Worm (Caenorhabditis elegans) whole organism, early embryonic: Measurements from ENCODE around the gene M03A1.8.

Experiments
- B0310.2 ChIP-seq: sonication (generic microtip); optimal IDR thresholded peaks from 2 replicates; lab custom pipeline; 2016; ENCODE audit warnings: mild to moderate bottlenecking, missing genetic modification characterization, missing compliant biosample characterization
- F13C5.2 ChIP-seq: sonication (generic microtip); optimal IDR thresholded peaks from 2 replicates; lab custom pipeline; 2017; ENCODE audit warnings: mild to moderate bottlenecking, missing genetic modification characterization, inconsistent platforms, missing compliant biosample characterization
- aly-1 ChIP-seq: sonication (generic microtip); optimal IDR thresholded peaks from 2 replicates; lab custom pipeline; 2016; ENCODE audit warnings: missing genetic modification characterization, missing compliant biosample characterization
- ama-1 ChIP-seq: fragments of 150-350 bp; optimal IDR thresholded peaks from 2 replicates; lab custom pipeline; 2014
- ceh-13 ChIP-seq: fragments of 200-800 bp; sonication (Bioruptor generic); optimal IDR thresholded peaks from 2 replicates; lab custom pipeline; 2018; ENCODE audit warnings: mild to moderate bottlenecking, missing genetic modification characterization, missing compliant biosample characterization
- ceh-36 ChIP-seq: sonication (generic microtip); optimal IDR thresholded peaks from 2 replicates; lab custom pipeline; 2016; ENCODE audit warnings: missing genetic modification characterization, inconsistent platforms, missing compliant biosample characterization
- ets-7 ChIP-seq: sonication (generic microtip); optimal IDR thresholded peaks from 2 replicates; lab custom pipeline; 2016; ENCODE audit warnings: missing genotype, missing genetic modification characterization, missing compliant biosample characterization
- flt-1 ChIP-seq: fragments of 200-800 bp; sonication (Bioruptor generic); IDR thresholded peaks from 2 replicates; pipeline ENCODE4 v1.3.6; 2022; ENCODE audit warnings: missing genetic modification characterization, missing compliant biosample characterization
- hmbx-1 ChIP-seq: sonication (generic microtip); optimal IDR thresholded peaks from 2 replicates; lab custom pipeline; 2016; ENCODE audit warnings: mild to moderate bottlenecking, missing genetic modification characterization, missing compliant biosample characterization
- hmg-4 ChIP-seq: fragments of 200-800 bp; sonication (Bioruptor generic); optimal IDR thresholded peaks from 2 replicates; lab custom pipeline; 2018; ENCODE audit warnings: mild to moderate bottlenecking, missing genetic modification characterization, missing compliant biosample characterization
- hnd-1 ChIP-seq: sonication (generic microtip); optimal IDR thresholded peaks from 2 replicates; lab custom pipeline; 2016; ENCODE audit warnings: missing genetic modification characterization, missing compliant biosample characterization
- pes-1 ChIP-seq: fragments of 200-800 bp; sonication (Bioruptor generic); IDR thresholded peaks from 2 replicates; pipeline ENCODE4 v1.3.6; 2022; ENCODE audit warnings: missing genetic modification reagents, missing genetic modification characterization, missing compliant biosample characterization
- scrt-1 ChIP-seq: fragments of 200-800 bp; sonication (Bioruptor generic); IDR thresholded peaks from 2 replicates; pipeline ENCODE4 v1.3.6; 2022; ENCODE audit warnings: missing genetic modification characterization, missing compliant biosample characterization
- sea-1 ChIP-seq: fragments of 200-800 bp; sonication (Bioruptor generic); conservative IDR thresholded peaks from 2 replicates; pipeline ENCODE4 v1.3.6; 2022; ENCODE audit warnings: missing genetic modification characterization, missing compliant biosample characterization
- tbx-11 ChIP-seq: fragments of 200-800 bp; sonication (Bioruptor generic); IDR thresholded peaks from 2 replicates; pipeline ENCODE4 v1.3.6; 2022; ENCODE audit warnings: missing genetic modification characterization, missing compliant biosample characterization
- tbx-37 ChIP-seq: fragments of 200-800 bp; sonication (Bioruptor generic); conservative IDR thresholded peaks from 2 replicates; pipeline ENCODE4 v1.3.6; 2022; ENCODE audit warnings: missing genetic modification reagents, missing genetic modification characterization, missing compliant biosample characterization
- tra-4 ChIP-seq: sonication (generic microtip); optimal IDR thresholded peaks from 2 replicates; lab custom pipeline; 2017; ENCODE audit warnings: missing genetic modification characterization, missing compliant biosample characterization

M03A1.8 gene

DNA sequence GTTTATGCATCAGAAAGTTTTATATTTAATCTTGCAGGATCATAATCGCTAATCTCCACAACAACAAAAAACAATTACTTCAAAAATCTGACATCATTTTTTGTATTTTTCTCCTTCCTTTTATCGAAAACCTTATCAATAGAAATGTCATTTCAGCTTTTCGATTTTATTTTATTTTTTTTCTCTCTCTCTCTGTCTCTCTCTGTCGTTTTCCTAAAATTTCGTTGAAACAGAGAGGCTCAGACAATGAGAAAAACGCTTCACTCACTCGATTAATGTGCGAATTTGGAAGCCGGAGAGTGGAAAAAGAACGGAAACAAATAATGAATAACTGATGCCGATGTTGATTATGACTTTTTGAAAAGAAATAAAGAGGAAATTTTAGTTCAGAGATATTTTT is 44.0 kb downstream of the M03A1.8 start:
- TF ChIP-seq F13C5.2 (tag; lab: Kevin White, UChicago): no peak
- no peak for TF ChIP-seq ets-7 (tag; lab: Kevin White, UChicago)
- TF ChIP-seq pes-1: no peak
- no peak for TF ChIP-seq ceh-36
- TF ChIP-seq tbx-37 (GFP tag; lab: Robert Waterston, UW): no peak
- no peak for TF ChIP-seq scrt-1 (GFP tag; lab: Robert Waterston, UW)

ce11 chrII:4604680-4605079 is 44.5 kb downstream of the M03A1.8 start:
- TF ChIP-seq B0310.2 (tag; lab: Kevin White, UChicago): no peak
- TF ChIP-seq ets-7 (tag; lab: Kevin White, UChicago): no peak
- TF ChIP-seq ceh-36: no peak
- TF ChIP-seq hnd-1 (tag; lab: Kevin White, UChicago): no peak
- TF ChIP-seq flt-1 (GFP tag; lab: Robert Waterston, UW): no peak
- TF ChIP-seq ama-1 (lab: Kevin White, UChicago): no peak
- no peak for TF ChIP-seq sea-1 (GFP tag; lab: Robert Waterston, UW)
- TF ChIP-seq tbx-37 (GFP tag; lab: Robert Waterston, UW): no peak
- no peak for TF ChIP-seq tra-4 (tag; lab: Kevin White, UChicago)
- TF ChIP-seq hmg-4 (GFP tag; lab: Kevin White, UChicago): no peak
- no peak for TF ChIP-seq aly-1 (tag; lab: Kevin White, UChicago)
- TF ChIP-seq scrt-1 (GFP tag; lab: Robert Waterston, UW): no peak
- TF ChIP-seq hmbx-1 (tag; lab: Kevin White, UChicago): no peak
- no peak for TF ChIP-seq F13C5.2 (tag; lab: Kevin White, UChicago)
- TF ChIP-seq tbx-11 (GFP tag; lab: Robert Waterston, UW): no peak
- no peak for TF ChIP-seq ceh-13
- no peak for TF ChIP-seq pes-1

ce11 chrII:4606687-4607297 is 46.7 kb downstream of the M03A1.8 start:
- TF ChIP-seq aly-1 (tag; lab: Kevin White, UChicago) (no peak), flt-1 (GFP tag; lab: Robert Waterston, UW) (no peak), F13C5.2 (tag; lab: Kevin White, UChicago) (no peak), tra-4 (tag; lab: Kevin White, UChicago) (no peak), scrt-1 (GFP tag; lab: Robert Waterston, UW) (no peak), hmg-4 (GFP tag; lab: Kevin White, UChicago) (no peak), ets-7 (tag; lab: Kevin White, UChicago) (no peak), ama-1 (lab: Kevin White, UChicago) (no peak), B0310.2 (tag; lab: Kevin White, UChicago) (no peak), ceh-36 (no peak), pes-1 (no peak), tbx-11 (GFP tag; lab: Robert Waterston, UW) (no peak), sea-1 (GFP tag; lab: Robert Waterston, UW) (no peak)

DNA sequence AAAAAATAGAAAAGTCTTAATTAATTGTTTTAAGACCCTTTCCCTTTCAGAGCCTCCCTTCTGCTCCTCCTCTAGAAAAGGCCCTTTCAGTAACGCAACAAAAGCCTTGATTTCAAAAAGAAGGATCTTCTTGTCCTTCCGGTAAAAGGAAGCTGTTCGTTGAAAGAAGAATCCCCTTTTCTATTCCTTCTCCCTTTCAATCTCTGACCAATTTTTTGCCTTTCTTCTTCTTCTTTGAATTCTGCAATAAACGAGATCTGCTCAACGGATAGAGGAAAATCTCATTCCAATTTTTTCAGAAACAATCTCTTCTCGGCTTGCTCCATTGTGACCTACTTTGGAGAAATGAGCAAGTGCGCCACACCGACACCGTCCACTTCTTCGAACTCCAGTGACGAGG is 47.9 kb downstream of the M03A1.8 start, which contains the start of gene F35D11.3:
Gene F35D11.3, plus strand, starts transcription at position 300 of the 400 bp plus-strand sequence.
- TF ChIP-seq B0310.2 (tag; lab: Kevin White, UChicago) (no peak), scrt-1 (GFP tag; lab: Robert Waterston, UW) (no peak)
